Worm (Caenorhabditis elegans) whole organism, L4/young adult: ENCODE measurements around the gene prp-38.
A peak's percentile ranks its signal among the peaks of the same experiment; 100 is the strongest.

Experiments
- W03F9.2 ChIP-seq: fragments of 150-350 bp; optimal IDR thresholded peaks from 2 replicates; lab custom pipeline; 2014; ENCODE audit warnings: missing biosample characterization, missing genetic modification characterization
- dao-5 ChIP-seq: sonication (generic microtip); optimal IDR thresholded peaks from 2 replicates; lab custom pipeline; 2016; ENCODE audit warnings: missing genotype, missing genetic modification characterization, moderate library complexity, missing compliant biosample characterization
- him-1 ChIP-seq: sonication (generic microtip); optimal IDR thresholded peaks from 2 replicates; lab custom pipeline; 2016; ENCODE audit warnings: missing genotype, missing genetic modification reagents, missing genetic modification characterization, missing compliant biosample characterization

prp-38 gene

DNA sequence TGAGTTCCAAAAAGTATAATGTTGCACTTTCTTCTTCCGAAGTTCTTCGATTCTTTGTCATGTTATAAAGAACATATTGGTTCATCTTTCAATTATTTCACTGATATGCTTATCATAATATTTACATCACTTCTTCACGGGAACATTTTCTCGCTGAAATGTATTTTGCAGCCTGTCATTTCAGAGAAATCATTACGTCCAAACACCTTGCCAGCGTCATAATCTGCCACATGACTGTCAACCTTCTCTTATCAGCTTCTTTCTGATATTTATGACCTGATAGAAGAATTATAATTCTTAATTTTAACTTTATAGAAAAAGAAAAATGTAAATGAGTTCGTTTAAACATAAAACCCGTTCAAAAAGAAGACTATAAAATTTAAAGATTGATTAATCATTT, 3.8 kb downstream of the prp-38 start:
- TF ChIP-seq W03F9.2 (tag; lab: Kevin White, UChicago) (peak; percentile 1), him-1 (no peak)

DNA sequence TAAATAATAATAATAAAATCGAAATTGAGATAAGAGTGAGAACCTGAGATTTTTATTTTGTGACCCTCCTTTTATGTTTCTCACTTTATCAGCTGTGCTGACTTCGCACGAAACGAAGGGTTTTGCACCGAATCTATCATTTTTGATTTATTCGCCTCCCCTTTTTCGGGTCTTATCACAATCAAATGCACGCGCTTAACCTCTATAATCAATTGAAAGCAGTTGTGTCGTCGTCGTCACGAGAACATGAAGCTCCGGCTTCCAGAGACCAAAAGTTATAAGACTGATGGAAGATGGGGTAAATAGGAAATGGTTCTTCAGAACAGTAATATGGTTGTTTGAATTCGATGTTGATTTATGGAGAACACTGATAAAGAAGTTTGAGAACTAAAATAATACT, 4.7 kb downstream of the prp-38 start, which contains the start of gene D1054.18:
D1054.18 (minus strand) TSS at position 45 of the 400 bp plus-strand sequence.
- TF ChIP-seq W03F9.2 (tag; lab: Kevin White, UChicago) (no peak), him-1 (no peak), dao-5 (tag; lab: Kevin White, UChicago) (no peak)

DNA sequence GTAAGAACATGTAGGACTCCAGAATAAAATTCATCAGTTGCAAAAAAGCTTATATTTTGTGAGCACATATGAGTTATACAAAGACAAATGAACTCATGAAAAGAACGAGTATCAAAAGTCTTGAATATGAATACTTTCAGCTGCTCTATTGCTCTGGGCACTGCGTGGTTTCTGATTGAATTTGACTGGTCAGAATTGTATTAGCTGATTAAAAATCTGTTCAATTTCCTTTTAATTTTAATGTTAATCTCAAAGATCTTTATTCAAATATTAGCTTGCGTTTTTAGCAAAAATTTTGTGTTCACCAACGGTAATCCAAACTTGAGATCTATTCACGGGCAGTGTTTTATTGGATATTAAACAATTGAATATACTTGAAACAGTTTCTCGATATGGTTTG, 7.7 kb downstream of the prp-38 start, which contains the start of gene srh-184:
srh-184 (minus strand) TSS at position 101 of the 400 bp plus-strand sequence.
- TF ChIP-seq W03F9.2 (tag; lab: Kevin White, UChicago) = no peak
- no peak for TF ChIP-seq dao-5 (tag; lab: Kevin White, UChicago)
- no peak for TF ChIP-seq him-1

DNA sequence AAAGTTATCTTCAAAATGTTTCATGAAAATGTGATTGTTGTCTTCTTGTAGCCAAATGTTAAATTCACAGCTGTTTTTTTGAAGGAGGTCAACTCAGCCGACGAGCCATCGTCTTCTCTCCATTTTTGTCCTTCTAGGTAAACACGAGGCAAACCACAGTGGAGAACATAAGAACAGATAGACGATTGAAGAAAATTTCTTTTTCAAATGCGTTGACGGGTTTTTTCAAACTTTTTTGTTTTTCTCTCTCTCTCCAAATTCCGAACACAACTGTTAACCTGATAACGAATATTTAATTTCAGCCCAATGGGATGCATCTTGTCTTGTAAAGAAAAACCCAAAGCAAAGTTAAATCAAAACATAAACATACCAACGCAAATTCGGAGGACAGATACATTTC, 10.3 kb downstream of the prp-38 start, which contains the start of gene D1054.19:
D1054.19 (plus strand) TSS at position 301 of the 400 bp plus-strand sequence.
- TF ChIP-seq dao-5 (tag; lab: Kevin White, UChicago) (no peak), him-1 (no peak), W03F9.2 (tag; lab: Kevin White, UChicago) (no peak)

DNA sequence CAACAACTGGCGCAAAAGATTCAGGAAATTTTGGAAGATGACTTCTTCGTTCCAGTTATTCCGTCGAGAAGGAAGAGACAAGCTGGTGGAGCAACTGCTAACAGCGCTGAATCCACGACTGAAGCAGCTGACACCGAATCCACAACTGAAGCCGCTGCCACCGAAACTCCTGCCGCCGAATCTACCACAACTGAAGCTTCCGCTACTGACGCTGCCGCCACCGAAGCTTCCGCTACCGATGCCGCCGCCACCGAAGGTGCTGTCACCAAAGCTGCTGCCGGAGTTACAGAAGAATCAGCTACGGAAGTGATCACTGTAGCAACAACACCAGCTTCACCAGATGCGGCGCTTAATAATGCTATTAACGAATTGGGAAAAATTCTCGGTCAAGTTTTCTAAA, 11.4 kb downstream of the prp-38 start:
- no peak for TF ChIP-seq dao-5 (tag; lab: Kevin White, UChicago)

DNA sequence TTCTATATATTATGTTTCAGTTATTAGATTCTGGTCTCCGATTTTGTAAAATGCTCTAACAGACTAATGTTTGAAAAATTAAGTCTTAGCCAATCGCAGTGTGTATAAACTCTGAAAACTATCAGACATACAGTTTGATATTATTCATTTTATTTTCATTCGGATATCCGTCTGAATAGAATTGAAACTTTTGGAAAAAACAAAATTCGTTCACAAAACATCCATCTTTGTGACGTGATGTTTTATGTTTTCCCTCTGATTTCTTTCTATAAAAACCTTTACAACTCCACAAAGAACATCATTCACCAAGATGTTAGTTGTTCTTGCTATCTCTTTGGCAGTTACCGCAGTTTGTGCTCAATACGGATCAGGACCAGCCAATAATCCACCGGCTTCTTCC, 12.3 kb downstream of the prp-38 start, which contains the start of gene ule-3:
ule-3 (plus strand) TSS at position 301 of the 400 bp plus-strand sequence.
- TF ChIP-seq W03F9.2 (tag; lab: Kevin White, UChicago) (no peak), dao-5 (tag; lab: Kevin White, UChicago) (no peak), him-1 (no peak)

DNA sequence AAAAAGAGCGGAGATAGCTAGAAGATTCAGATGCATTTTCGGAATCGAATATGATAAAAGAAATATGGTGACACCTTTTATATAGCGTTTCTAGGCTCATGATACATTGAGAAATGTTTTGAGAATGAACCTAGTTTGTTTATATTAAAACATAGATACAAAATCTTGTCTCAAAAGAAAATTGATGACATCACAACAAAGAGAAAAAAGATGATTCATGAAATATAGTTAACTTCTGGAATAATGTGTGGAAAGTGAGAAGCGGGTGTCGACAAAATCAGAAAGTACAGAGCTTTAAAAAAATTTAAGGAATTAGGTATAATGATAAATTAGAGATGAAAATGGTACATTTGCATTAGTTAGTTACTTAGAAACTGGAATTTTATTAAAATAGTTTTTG, 13.1 kb downstream of the prp-38 start, which contains the start of gene D1054.10:
D1054.10 (minus strand) TSS at position 101 of the 400 bp plus-strand sequence.
- no peak for TF ChIP-seq dao-5 (tag; lab: Kevin White, UChicago)

DNA sequence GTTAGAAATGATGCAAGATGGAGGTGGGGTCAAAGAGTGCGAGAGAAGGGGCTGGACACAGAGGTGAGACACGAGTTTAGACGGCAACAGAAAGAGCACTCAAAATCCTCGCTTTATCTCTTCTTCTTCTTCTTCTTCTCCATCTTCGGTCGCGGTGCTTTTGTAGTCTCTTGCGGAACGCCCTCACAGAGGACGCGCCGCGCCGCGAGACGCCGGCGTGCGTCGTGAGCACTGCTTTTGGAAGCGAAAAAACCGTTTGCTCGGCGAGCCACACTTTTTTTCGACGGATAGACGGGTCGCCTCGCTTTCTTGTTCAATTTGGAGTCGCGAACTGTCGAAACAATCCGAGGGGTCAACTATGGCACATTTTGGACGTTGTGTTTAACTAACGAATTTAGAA, 14.9 kb downstream of the prp-38 start, which contains the start of gene D1054.9:
D1054.9 (minus strand) TSS at position 137 of the 400 bp plus-strand sequence.
- TF ChIP-seq him-1 (no peak), dao-5 (tag; lab: Kevin White, UChicago) (no peak), W03F9.2 (tag; lab: Kevin White, UChicago) (no peak)

DNA sequence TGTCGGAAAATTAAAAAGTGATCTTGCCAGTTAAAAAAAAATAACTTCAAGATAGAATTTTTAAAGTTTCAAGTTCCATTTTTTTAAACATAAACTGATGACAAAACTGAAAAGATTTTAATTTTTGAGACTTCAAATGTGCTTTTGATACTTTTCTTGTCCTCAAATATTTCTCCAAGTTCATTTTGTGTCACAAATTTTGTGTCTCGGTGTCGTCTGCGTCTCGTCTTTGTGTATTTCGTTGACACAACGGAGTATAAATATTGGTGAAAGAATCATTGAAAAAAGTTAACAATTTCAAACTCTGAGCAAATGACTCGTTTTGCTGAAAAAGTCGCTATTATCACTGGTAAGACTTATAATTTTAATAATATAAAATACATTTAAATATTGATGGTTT, 21.8 kb downstream of the prp-38 start, which contains the start of gene D1054.8:
D1054.8 (plus strand) TSS at position 301 of the 400 bp plus-strand sequence.
- TF ChIP-seq him-1 (no peak), dao-5 (tag; lab: Kevin White, UChicago) (no peak), W03F9.2 (tag; lab: Kevin White, UChicago) (no peak)

DNA sequence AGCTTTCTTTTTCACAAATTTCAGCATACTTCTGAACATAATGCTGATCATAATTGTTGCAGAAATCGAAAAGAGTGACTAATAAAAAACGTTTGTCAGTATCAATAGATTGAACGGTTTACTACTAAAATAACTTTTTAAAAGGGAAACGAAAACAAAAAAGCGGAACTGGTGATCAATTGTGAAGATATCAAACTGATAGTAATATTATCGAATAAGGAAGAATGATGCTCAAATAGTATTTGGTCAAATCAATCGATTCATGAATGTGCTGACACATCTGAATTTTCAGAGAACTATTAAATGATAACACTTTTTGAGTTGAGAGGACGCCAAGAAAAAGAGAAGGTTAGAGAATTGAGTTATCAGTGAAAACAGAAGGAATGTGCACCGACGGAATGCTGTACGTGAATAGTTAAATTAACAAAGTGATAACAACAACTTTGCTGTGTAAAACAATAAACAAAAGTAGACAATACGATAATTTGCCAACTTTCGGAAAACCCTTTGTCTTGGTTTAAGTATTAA, 29.2 kb downstream of the prp-38 start, which contains the start of gene D1054.5:
D1054.5 (minus strand) TSS at position 51 of the 528 bp plus-strand sequence.
- TF ChIP-seq him-1 (no peak), dao-5 (tag; lab: Kevin White, UChicago) (no peak), W03F9.2 (tag; lab: Kevin White, UChicago) (no peak)

DNA sequence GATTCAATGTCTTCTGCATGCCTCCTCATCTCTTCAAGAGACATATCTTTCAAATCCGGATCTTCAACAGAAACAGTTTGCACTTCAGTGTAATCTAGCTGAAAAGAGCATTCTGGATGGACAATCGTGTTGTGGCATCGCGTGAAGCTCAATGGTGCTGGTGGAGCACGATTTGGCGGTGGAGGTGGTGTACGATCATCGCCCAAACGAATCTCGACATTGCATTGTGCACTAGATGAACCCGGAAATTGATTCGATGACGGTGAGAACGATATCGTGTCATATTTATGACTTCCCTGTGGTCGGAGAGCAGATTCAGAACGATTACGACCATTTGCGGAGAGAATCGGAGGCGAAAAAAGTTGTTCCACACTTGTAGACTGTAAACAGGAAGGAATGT, 32.6 kb downstream of the prp-38 start:
- TF ChIP-seq him-1 (no peak), W03F9.2 (tag; lab: Kevin White, UChicago) (no peak)

DNA sequence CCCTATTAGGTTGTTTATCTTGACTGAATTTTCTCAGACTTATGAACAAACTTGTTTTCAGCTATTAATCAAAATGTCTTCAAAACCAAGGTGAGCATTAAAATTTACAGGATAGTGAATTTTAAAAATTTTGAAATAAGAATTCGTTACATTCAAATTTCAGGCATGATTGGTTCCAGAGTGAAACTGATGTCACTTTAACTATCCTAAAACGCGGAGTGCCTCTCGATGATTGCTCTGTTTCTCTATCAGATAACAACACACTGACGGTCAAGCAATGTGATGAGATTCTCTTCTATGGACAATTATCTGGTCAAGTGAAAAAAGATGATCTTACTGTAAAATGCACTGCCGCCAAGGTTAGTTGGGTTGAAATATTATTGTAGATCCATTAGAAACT, 34.4 kb downstream of the prp-38 start, which contains the start of gene D1054.3:
D1054.3 (plus strand) TSS at position 62 of the 400 bp plus-strand sequence.
- TF ChIP-seq dao-5 (tag; lab: Kevin White, UChicago) (no peak), W03F9.2 (tag; lab: Kevin White, UChicago) (no peak)

DNA sequence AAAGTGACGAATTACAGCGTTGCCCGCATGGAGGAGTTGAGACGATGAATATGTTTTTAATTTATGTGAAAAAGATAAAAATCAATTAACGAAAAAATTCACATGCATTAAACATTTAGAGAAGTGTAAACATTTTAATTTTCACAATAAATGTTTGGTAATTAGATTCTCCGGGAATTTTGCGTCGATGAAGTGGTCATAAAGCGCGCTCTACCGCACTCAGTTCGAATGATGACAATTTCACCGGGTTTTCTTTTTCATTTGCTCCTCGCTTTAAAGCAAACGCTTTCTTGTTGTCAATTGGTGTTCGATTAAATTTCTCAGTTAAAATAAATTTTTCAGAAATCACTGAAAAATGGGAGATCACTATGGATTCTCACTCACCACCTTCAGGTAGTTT, 35.8 kb downstream of the prp-38 start, which contains the start of the genes D1054.1 and pas-2:
D1054.1 (minus strand) TSS at position 192 of the 400 bp plus-strand sequence.
pas-2 (plus strand) TSS at position 343 of the 400 bp plus-strand sequence.
- TF ChIP-seq W03F9.2 (tag; lab: Kevin White, UChicago) (peak; percentile 48), him-1 (no peak)

DNA sequence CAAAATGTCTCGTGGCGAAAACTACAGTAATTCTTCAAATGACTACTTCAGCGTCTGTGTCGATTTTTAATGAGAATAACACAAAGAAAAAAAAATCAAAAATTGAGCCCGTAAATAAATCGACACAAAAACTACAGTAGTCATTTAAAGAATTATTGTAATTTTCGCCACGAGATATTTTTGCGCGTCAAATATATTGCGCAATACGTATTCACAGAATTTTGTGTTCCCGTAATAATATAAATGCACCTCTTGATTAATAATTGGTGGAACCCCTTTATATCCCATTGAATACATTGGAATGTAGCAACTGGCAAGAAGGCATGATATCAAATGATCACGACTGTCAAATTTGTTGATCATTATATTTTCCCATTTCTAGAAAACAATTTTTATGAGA, 36.9 kb downstream of the prp-38 start:
- TF ChIP-seq him-1 (no peak), W03F9.2 (tag; lab: Kevin White, UChicago) (no peak), dao-5 (tag; lab: Kevin White, UChicago) (no peak)

DNA sequence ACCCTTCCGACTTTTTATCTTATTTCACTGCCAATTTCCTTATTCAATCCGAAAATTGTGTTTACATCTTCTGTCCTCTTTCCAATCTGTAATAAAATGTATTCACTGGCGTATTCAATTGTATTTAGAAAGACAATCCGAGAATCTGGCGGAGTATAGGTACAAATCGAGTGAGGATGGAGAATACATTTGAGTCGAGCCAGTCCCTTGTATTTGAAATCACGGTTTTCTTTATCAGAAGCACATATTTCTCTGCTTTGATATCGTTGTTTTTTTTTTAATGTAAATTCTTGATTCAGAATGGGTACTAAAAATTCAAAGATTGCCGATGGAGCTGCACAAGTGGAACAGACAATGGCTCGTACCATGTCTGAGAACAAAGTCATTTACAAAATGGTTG, 41.8 kb downstream of the prp-38 start, which contains the start of gene ocr-1:
ocr-1 (plus strand) TSS at position 301 of the 400 bp plus-strand sequence.
- TF ChIP-seq dao-5 (tag; lab: Kevin White, UChicago) (no peak), W03F9.2 (tag; lab: Kevin White, UChicago) (no peak), him-1 (no peak)
